Worm (Caenorhabditis elegans) whole organism, late embryonic: ENCODE results near the gene H06I04.3.

Source experiments
- C38D4.7 ChIP-seq: fragments of 200-800 bp; sonication (Bioruptor generic); optimal IDR thresholded peaks from 2 replicates; lab custom pipeline; 2018; ENCODE audit warnings: mild to moderate bottlenecking, missing genetic modification characterization, moderate library complexity, missing compliant biosample characterization
- F13H6.1 ChIP-seq: sonication (generic microtip); optimal IDR thresholded peaks from 2 replicates; lab custom pipeline; 2016; ENCODE audit warnings: missing genetic modification characterization, missing compliant biosample characterization
- T23F11.4 ChIP-seq: fragments of 200-800 bp; sonication (Bioruptor generic); optimal IDR thresholded peaks from 2 replicates; lab custom pipeline; 2018; ENCODE audit warnings: mild to moderate bottlenecking, missing genetic modification characterization, missing compliant biosample characterization
- Y22D7AL.16 ChIP-seq: sonication (generic microtip); optimal IDR thresholded peaks from 2 replicates; lab custom pipeline; 2016; ENCODE audit warnings: missing genetic modification characterization, missing compliant biosample characterization
- ama-1 ChIP-seq: fragments of 150-350 bp; optimal IDR thresholded peaks from 2 replicates; lab custom pipeline; 2014
- ceh-14 ChIP-seq: sonication (generic microtip); optimal IDR thresholded peaks from 2 replicates; lab custom pipeline; 2016; ENCODE audit warnings: missing genotype, missing genetic modification characterization, missing compliant biosample characterization
- ceh-18 ChIP-seq: sonication (generic microtip); optimal IDR thresholded peaks from 2 replicates; lab custom pipeline; 2016; ENCODE audit warnings: missing genetic modification characterization, missing compliant biosample characterization
- ceh-19 ChIP-seq: fragments of 200-800 bp; sonication (Bioruptor generic); optimal IDR thresholded peaks from 2 replicates; lab custom pipeline; 2018; ENCODE audit warnings: mild to moderate bottlenecking, missing genetic modification characterization, missing compliant biosample characterization
- ceh-22 ChIP-seq: sonication (generic microtip); optimal IDR thresholded peaks from 2 replicates; lab custom pipeline; 2017; ENCODE audit warnings: missing biosample characterization, missing genetic modification characterization
- ceh-31 ChIP-seq: sonication (generic microtip); optimal IDR thresholded peaks from 2 replicates; lab custom pipeline; 2016; ENCODE audit warnings: missing genetic modification characterization, missing compliant biosample characterization
- ceh-45 ChIP-seq: fragments of 200-800 bp; sonication (Bioruptor generic); IDR thresholded peaks from 2 replicates; pipeline ENCODE4 v1.3.6; 2022; ENCODE audit warnings: missing genetic modification reagents, missing genetic modification characterization, missing compliant biosample characterization
- ceh-48 ChIP-seq: sonication (generic microtip); optimal IDR thresholded peaks from 2 replicates; lab custom pipeline; 2016; ENCODE audit warnings: missing genetic modification characterization, inconsistent platforms, missing compliant biosample characterization
- ceh-6 ChIP-seq: fragments of 200-800 bp; sonication (Bioruptor generic); optimal IDR thresholded peaks from 2 replicates; lab custom pipeline; 2018; ENCODE audit warnings: mild to moderate bottlenecking, missing genetic modification characterization, missing compliant biosample characterization
- elt-2 ChIP-seq: sonication (generic microtip); optimal IDR thresholded peaks from 2 replicates; lab custom pipeline; 2016; ENCODE audit warnings: missing genetic modification reagents, missing genetic modification characterization, missing compliant biosample characterization
- elt-4 ChIP-seq: sonication (generic microtip); optimal IDR thresholded peaks from 2 replicates; lab custom pipeline; 2016; ENCODE audit warnings: missing genetic modification characterization, missing compliant biosample characterization
- fkh-10 ChIP-seq: fragments of 150-350 bp; optimal IDR thresholded peaks from 2 replicates; lab custom pipeline; 2014; ENCODE audit warnings: missing biosample characterization, missing genetic modification reagents, missing genetic modification characterization
- hlh-13 ChIP-seq: fragments of 200-800 bp; sonication (Bioruptor generic); optimal IDR thresholded peaks from 2 replicates; lab custom pipeline; 2018; ENCODE audit warnings: mild to moderate bottlenecking, missing genetic modification characterization, missing compliant biosample characterization
- hlh-15 ChIP-seq: sonication (generic microtip); optimal IDR thresholded peaks from 2 replicates; lab custom pipeline; 2016; ENCODE audit warnings: missing genetic modification characterization, missing compliant biosample characterization
- hlh-30 ChIP-seq: sonication (generic microtip); optimal IDR thresholded peaks from 2 replicates; lab custom pipeline; 2017; ENCODE audit warnings: antibody characterized with exemption, missing genetic modification characterization, missing compliant biosample characterization; ENCODE audit not compliant: insufficient read depth
- hlh-8 ChIP-seq: sonication (generic microtip); optimal IDR thresholded peaks from 2 replicates; lab custom pipeline; 2016; ENCODE audit warnings: missing genotype, missing genetic modification characterization, missing compliant biosample characterization
- lim-6 ChIP-seq: sonication (generic microtip); optimal IDR thresholded peaks from 2 replicates; lab custom pipeline; 2016; ENCODE audit warnings: missing genetic modification characterization, missing compliant biosample characterization
- lin-11 ChIP-seq: fragments of 200-800 bp; sonication (Bioruptor generic); optimal IDR thresholded peaks from 2 replicates; lab custom pipeline; 2018; ENCODE audit warnings: mild to moderate bottlenecking, missing genetic modification characterization, missing compliant biosample characterization
- nfya-1 ChIP-seq: sonication (generic microtip); optimal IDR thresholded peaks from 2 replicates; lab custom pipeline; 2017; ENCODE audit warnings: missing genetic modification characterization, mild to moderate bottlenecking, missing compliant biosample characterization, antibody characterized with exemption, moderate library complexity
- pag-3 ChIP-seq: sonication (generic microtip); optimal IDR thresholded peaks from 2 replicates; lab custom pipeline; 2016; ENCODE audit warnings: missing compliant biosample characterization, missing genetic modification characterization, borderline replicate concordance
- pat-9 ChIP-seq: fragments of 200-800 bp; sonication (Bioruptor generic); optimal IDR thresholded peaks from 2 replicates; lab custom pipeline; 2018; ENCODE audit warnings: mild to moderate bottlenecking, missing genetic modification characterization, moderate library complexity, missing compliant biosample characterization
- pha-4 ChIP-seq: fragments of 150-350 bp; optimal IDR thresholded peaks from 2 replicates; lab custom pipeline; 2018; ENCODE audit warnings: missing biosample characterization, missing genetic modification reagents, missing genetic modification characterization
- pqm-1 ChIP-seq: sonication (generic microtip); optimal IDR thresholded peaks from 2 replicates; lab custom pipeline; 2016; ENCODE audit warnings: missing genetic modification characterization, missing compliant biosample characterization
- pros-1 ChIP-seq: fragments of 150-350 bp; optimal IDR thresholded peaks from 2 replicates; lab custom pipeline; 2014; ENCODE audit warnings: missing biosample characterization, missing genetic modification reagents, missing genetic modification characterization
- ref-2 ChIP-seq: sonication (generic microtip); optimal IDR thresholded peaks from 2 replicates; lab custom pipeline; 2016; ENCODE audit warnings: missing genetic modification characterization, missing compliant biosample characterization
- rnt-1 ChIP-seq: sonication (generic microtip); optimal IDR thresholded peaks from 2 replicates; lab custom pipeline; 2016; ENCODE audit warnings: missing genetic modification characterization, missing compliant biosample characterization
- sox-2 ChIP-seq: fragments of 200-800 bp; sonication (Bioruptor generic); IDR thresholded peaks from 2 replicates; pipeline ENCODE4 v1.3.6; 2022; ENCODE audit warnings: missing genetic modification reagents, missing genetic modification characterization, missing compliant biosample characterization
- tbx-2 ChIP-seq: sonication (generic microtip); optimal IDR thresholded peaks from 2 replicates; lab custom pipeline; 2016; ENCODE audit warnings: missing genetic modification characterization, missing compliant biosample characterization
- tbx-7 ChIP-seq: sonication (generic microtip); optimal IDR thresholded peaks from 2 replicates; lab custom pipeline; 2016; ENCODE audit warnings: missing genotype, missing genetic modification characterization, missing compliant biosample characterization
- unc-3 ChIP-seq, 2 experiments: fragments of 200-800 bp in 1 of 2; sonication (Bioruptor generic) in 1 of 2; sonication (generic microtip) in 1 of 2; conservative IDR thresholded peaks in 1 of 2; optimal IDR thresholded peaks in 1 of 2; 2 replicates each; pipeline versions ENCODE4 v1.3.6 to Lab custom; 2016 to 2022; ENCODE audit warnings: missing compliant biosample characterization in 2 of 2, missing genetic modification characterization in 2 of 2, missing genetic modification reagents in 1 of 2
- unc-42 ChIP-seq: sonication (generic microtip); optimal IDR thresholded peaks from 2 replicates; lab custom pipeline; 2016; ENCODE audit warnings: missing genotype, missing genetic modification characterization, missing compliant biosample characterization
- unc-86 ChIP-seq: sonication (generic microtip); optimal IDR thresholded peaks from 2 replicates; lab custom pipeline; 2016; ENCODE audit warnings: missing genetic modification characterization, missing compliant biosample characterization
- zip-5 ChIP-seq: sonication (generic microtip); optimal IDR thresholded peaks from 2 replicates; lab custom pipeline; 2016; ENCODE audit warnings: missing genetic modification characterization, missing compliant biosample characterization

Gene H06I04.3

DNA sequence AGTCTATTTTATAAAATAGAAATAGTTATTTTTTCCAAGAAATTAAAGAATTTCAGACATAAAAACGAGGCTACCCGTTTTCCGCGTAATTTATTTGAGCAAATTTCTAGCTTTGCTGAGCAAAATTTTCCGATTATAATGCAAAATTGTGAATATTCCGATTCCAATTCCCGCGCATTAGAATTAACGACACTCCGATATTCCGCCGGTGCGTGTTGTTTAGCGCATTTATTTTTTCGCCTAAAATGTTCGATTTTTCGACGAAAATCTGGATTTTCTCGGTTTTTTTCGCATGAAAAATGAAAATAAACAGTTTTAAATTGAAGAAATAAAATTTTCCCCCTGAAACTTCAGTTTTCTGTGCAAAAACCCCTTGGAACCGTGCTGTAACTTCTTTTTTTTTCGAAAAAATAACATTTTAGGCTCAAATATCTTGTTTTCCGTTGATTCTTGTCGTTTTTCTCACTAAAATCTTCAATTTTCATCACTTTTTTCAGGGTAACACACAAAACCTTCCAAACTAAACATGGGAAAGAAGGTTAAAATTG, at the start of gene H06I04.3:
TSS of gene H06I04.3 (plus strand) at position 498 of the 548 bp plus-strand sequence.
- TF ChIP-seq lin-11 (tag; lab: Kevin White, UChicago) = no peak
- no peak for TF ChIP-seq zip-5 (tag; lab: Kevin White, UChicago)
- TF ChIP-seq nfya-1 (tag; lab: Kevin White, UChicago) = peak; percentile 4
- no peak for TF ChIP-seq pat-9 (tag; lab: Kevin White, UChicago)
- TF ChIP-seq tbx-2 (tag; lab: Kevin White, UChicago) = no peak
- no peak for TF ChIP-seq ceh-6
- TF ChIP-seq sox-2 = no peak

DNA sequence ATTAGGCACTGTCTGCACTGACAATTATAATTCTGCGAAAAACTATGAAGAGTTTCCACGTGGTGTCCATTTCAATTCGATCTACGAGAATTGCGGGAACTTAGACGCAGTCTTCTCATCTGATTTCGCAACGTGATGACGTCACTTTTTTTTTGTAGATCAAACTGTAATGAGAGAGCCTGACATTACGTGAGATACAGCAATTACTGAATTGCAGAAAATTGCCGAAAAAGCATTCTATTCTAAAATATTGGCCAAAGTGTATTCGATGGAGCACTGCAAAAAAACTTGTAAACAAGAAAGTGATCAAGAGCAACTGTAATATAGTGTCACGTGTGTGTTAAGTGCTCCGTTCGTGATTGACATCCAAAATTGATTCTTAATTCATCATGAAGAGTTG, 43.6 kb upstream of the H06I04.3 start:
- TF ChIP-seq ceh-14 (tag; lab: Kevin White, UChicago) = no peak
- TF ChIP-seq ceh-31 = no peak
- TF ChIP-seq sox-2 = no peak
- TF ChIP-seq lim-6 (tag; lab: Kevin White, UChicago) = no peak
- no peak for TF ChIP-seq pqm-1 (tag; lab: Kevin White, UChicago)
- no peak for TF ChIP-seq hlh-15 (tag; lab: Kevin White, UChicago)
- TF ChIP-seq ref-2 (tag; lab: Kevin White, UChicago) = no peak
- no peak for TF ChIP-seq F13H6.1 (tag; lab: Kevin White, UChicago)
- no peak for TF ChIP-seq elt-2 (tag; lab: Kevin White, UChicago)
- no peak for TF ChIP-seq pros-1 (tag; lab: Kevin White, UChicago)
- TF ChIP-seq unc-86 = no peak
- no peak for TF ChIP-seq ama-1 (lab: Kevin White, UChicago)
- no peak for TF ChIP-seq pag-3
- no peak for TF ChIP-seq T23F11.4
- no peak for TF ChIP-seq elt-4 (tag; lab: Kevin White, UChicago)
- TF ChIP-seq ceh-19 (GFP tag; lab: Kevin White, UChicago) = no peak
- no peak for TF ChIP-seq ceh-48 (tag; lab: Kevin White, UChicago)
- TF ChIP-seq, all 69 proteins: peak for 0

DNA sequence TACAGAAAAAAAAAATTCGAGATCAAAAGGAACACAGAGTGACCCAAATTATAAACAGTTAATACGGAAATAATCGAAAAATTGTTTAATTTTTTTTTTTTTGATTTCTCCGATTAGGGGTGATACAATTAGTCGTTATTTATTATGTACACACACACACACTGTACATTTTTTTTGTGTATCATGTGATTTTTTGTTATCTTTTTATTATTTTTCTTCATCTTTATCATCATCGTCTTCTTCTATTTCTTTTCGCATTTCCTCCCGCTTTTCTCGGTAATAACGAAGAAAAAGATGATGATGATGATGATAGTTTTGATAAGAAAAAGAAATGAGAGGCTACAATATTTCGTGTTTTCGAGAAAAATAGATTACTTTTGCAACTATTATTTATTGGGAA, 40.5 kb upstream of the H06I04.3 start:
- TF ChIP-seq hlh-8 (tag; lab: Kevin White, UChicago) = no peak
- no peak for TF ChIP-seq hlh-30
- no peak for TF ChIP-seq ceh-18 (tag; lab: Kevin White, UChicago)
- TF ChIP-seq unc-42 = no peak
- no peak for TF ChIP-seq unc-86
- TF ChIP-seq ceh-22 (tag; lab: Kevin White, UChicago) = no peak
- TF ChIP-seq unc-3 (GFP tag; conservative IDR thresholded peaks at IDR 0.05; lab: Robert Waterston, UW) = no peak
- no peak for TF ChIP-seq unc-3 (tag; optimal IDR thresholded peaks at IDR 0.05; lab: Kevin White, UChicago)
- TF ChIP-seq C38D4.7 (GFP tag; lab: Kevin White, UChicago) = no peak
- no peak for TF ChIP-seq pha-4 (tag; lab: Kevin White, UChicago)
- TF ChIP-seq ceh-45 (GFP tag; lab: Robert Waterston, UW) = no peak
- TF ChIP-seq fkh-10 = no peak
- TF ChIP-seq tbx-7 (tag; lab: Kevin White, UChicago) = no peak
- TF ChIP-seq rnt-1 (tag; lab: Kevin White, UChicago) = no peak
- no peak for TF ChIP-seq Y22D7AL.16 (tag; lab: Kevin White, UChicago)

DNA sequence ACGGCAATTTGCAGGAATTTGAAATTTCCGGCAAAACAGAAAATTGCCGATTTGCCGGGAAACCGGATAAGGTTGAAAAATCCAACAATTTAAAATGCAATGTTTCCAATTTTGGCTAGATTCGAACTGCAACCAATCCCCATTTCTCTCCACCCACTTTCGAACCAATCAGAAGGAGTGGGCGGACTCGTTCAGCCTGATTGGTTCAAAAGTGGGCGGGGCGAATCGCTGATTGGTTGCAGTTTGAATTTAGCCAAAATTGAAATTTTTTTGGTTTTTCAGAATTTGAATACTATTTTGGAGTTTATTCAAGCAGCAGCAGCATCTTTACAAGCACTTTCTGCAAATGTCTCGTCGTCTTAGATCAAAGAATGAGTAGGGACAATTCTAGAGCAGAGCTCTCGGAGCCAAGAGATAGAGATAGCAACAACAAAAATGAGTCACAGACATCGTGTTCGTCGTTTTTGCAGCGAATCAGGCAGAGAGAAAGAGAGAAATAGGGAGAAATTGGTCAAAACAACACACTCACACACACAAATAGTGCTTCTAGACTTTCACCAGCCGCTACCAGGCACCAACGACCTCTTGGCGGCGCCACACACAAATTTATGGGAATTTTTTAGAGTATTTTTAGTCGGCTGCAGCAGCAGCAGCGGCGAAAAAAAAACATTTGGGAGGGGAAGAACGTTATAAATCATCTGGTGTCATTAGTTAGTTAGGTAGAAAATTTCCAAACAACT, 39.1 kb upstream of the H06I04.3 start:
- TF ChIP-seq hlh-30 (no peak), nfya-1 (tag; lab: Kevin White, UChicago) (peak; percentile 94), hlh-13 (no peak)
